Fruit fly (Drosophila melanogaster): ENCODE measurements around the gene Hex-A.

The Hex-A gene

dm6 chrX:9579918-9580521 lies 5.5 kb upstream of the Hex-A start, which contains the start of gene LPCAT (continued):
- TF ChIP-seq Hr51 (GFP tag; optimal IDR thresholded peaks at IDR 0.05) (peak; percentile 36 to 65), pita (GFP tag; optimal IDR thresholded peaks at IDR 0.05) (no peak), sqz (GFP tag; optimal IDR thresholded peaks at IDR 0.05) (no peak), twi (tag; optimal IDR thresholded peaks at IDR 0.05) (no peak), CG10366 (GFP tag; IDR thresholded peaks at IDR 0.05) (peak; percentile 76), Rx (GFP tag; IDR thresholded peaks at IDR 0.05) (peak; percentile 74), pum (GFP tag; optimal IDR thresholded peaks at IDR 0.05) (peak; percentile 83), YL-1 (GFP tag; optimal IDR thresholded peaks at IDR 0.05) (peak; percentile 4), tna (GFP tag; IDR thresholded peaks at IDR 0.05; ENCODE audit: partially characterized antibody) (0 out of 2 replicates have a peak, but pooled peaks have one; percentile 41), yki (optimal IDR thresholded peaks at IDR 0.05) (no peak), CG13296 (GFP tag; optimal IDR thresholded peaks at IDR 0.05) (peak; percentile 58), CG10462 (GFP tag; optimal IDR thresholded peaks at IDR 0.05) (peak; percentile 35), Mad (GFP tag; optimal IDR thresholded peaks at IDR 0.05) (peak; percentile 39), hb (GFP tag; IDR thresholded peaks at IDR 0.05; ENCODE audit: partially characterized antibody) (no peak), Rfx (GFP tag; IDR thresholded peaks at IDR 0.05) (peak; percentile 90), bigmax (GFP tag; optimal IDR thresholded peaks at IDR 0.05) (no peak), CG2678 (tag; optimal IDR thresholded peaks at IDR 0.05) (peak; percentile 77), Bteb2 (GFP tag; optimal IDR thresholded peaks at IDR 0.05) (peak; percentile 81), fu2 (GFP tag; optimal IDR thresholded peaks at IDR 0.05) (peak; percentile 70), CG11696 (GFP tag; IDR thresholded peaks at IDR 0.05) (no peak), gem (tag; optimal IDR thresholded peaks at IDR 0.05) (peak; percentile 63), Bgb (GFP tag; IDR thresholded peaks at IDR 0.05; ENCODE audit: partially characterized antibody) (peak; percentile 77), CG1233 (GFP tag; optimal IDR thresholded peaks at IDR 0.05) (no peak), lov (optimal IDR thresholded peaks at IDR 0.05) (no peak), lov (GFP tag; IDR thresholded peaks at IDR 0.05) (peak; percentile 70; the same call in 2 of the 3 replicates), emc (GFP tag; optimal IDR thresholded peaks at IDR 0.05) (peak; percentile 70), HLHmδ (GFP tag; optimal IDR thresholded peaks at IDR 0.05) (no peak), lmd (GFP tag; IDR thresholded peaks at IDR 0.05) (peak; percentile 79), CG9437 (GFP tag; optimal IDR thresholded peaks at IDR 0.05) (peak; percentile 51), CG18262 (tag; optimal IDR thresholded peaks at IDR 0.05) (peak; percentile 25), kni (GFP tag; optimal IDR thresholded peaks at IDR 0.05) (no peak), ato (GFP tag; IDR thresholded peaks at IDR 0.05; ENCODE audit: partially characterized antibody) (no peak; the same call in 1 of the 2 replicates), CG11723 (GFP tag; optimal IDR thresholded peaks at IDR 0.05) (no peak), CG4282 (GFP tag; optimal IDR thresholded peaks at IDR 0.05) (peak; percentile 59), fd102C (GFP tag; optimal IDR thresholded peaks at IDR 0.05) (peak; percentile 20), CG11247 (GFP tag; IDR thresholded peaks at IDR 0.05) (peak; percentile 86), kah (GFP tag; optimal IDR thresholded peaks at IDR 0.05) (no peak), peb (GFP tag; IDR thresholded peaks at IDR 0.05) (peak; percentile 62; the same call in 1 of the 2 replicates), Sry-β (GFP tag; optimal IDR thresholded peaks at IDR 0.05) (no peak), lola (GFP tag; optimal IDR thresholded peaks at IDR 0.05) (peak in 2 of 3 experiments; percentile 27 to 36), CG14050 (GFP tag; IDR thresholded peaks at IDR 0.05) (peak; percentile 65), org-1 (GFP tag; optimal IDR thresholded peaks at IDR 0.05) (peak; percentile 46), aop (GFP tag; IDR thresholded peaks at IDR 0.05) (0 out of 2 replicates have a peak, but pooled peaks have one; percentile 2), CG9727 (GFP tag; optimal IDR thresholded peaks at IDR 0.05) (peak; percentile 72), CHES-1-like (GFP tag; optimal IDR thresholded peaks at IDR 0.05) (peak; percentile 63), Hr3 (GFP tag; optimal IDR thresholded peaks at IDR 0.05) (peak; percentile 69), Hr78 (GFP tag; optimal IDR thresholded peaks at IDR 0.05) (peak in 1 of 2 experiments; percentile 86), CG17802 (tag; optimal IDR thresholded peaks at IDR 0.05) (peak; percentile 48), CG8924 (tag; optimal IDR thresholded peaks at IDR 0.05) (no peak)

Data from whole organism, embryonic.